Worm (Caenorhabditis elegans): ENCODE measurements around the gene cest-24.
A peak's percentile ranks its signal among the peaks of the same experiment; 100 is the strongest.

DNA sequence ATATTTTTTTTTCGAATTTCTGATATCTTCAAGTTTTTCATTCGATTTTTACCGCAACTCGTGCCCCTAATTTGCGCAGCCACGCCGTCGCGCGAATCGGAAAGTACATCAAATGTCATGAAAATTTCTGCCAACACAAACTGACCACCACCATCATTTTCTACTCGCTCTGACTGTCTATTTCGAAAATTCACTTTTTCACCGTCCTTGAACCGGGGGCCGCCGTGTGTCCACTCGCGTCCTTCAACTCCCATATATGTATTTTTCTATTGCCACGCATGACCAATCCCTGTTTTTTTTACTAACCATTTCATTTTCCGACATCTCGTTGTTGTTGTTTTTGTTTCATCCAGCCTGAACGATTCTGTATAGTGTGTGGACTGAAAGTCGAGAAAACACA lies 32.9 kb downstream of the cest-24 start:
- no peak for TF ChIP-seq mml-1 (tag; optimal IDR thresholded peaks at IDR 0.05)
- TF ChIP-seq snpc-4 (tag; optimal IDR thresholded peaks at IDR 0.05) = no peak
- no peak for TF ChIP-seq nhr-76 (tag; optimal IDR thresholded peaks at IDR 0.05)
- TF ChIP-seq fkh-10 (GFP tag; optimal IDR thresholded peaks at IDR 0.05) = no peak
- peak; percentile 62 for TF ChIP-seq nhr-25 (tag; optimal IDR thresholded peaks at IDR 0.05)
- no peak for TF ChIP-seq ama-1 (optimal IDR thresholded peaks at IDR 0.05)
- no peak for TF ChIP-seq nhr-12 (tag; optimal IDR thresholded peaks at IDR 0.05)
- no peak for TF ChIP-seq ZK546.5 (tag; optimal IDR thresholded peaks at IDR 0.05)
- TF ChIP-seq eor-1 (tag; optimal IDR thresholded peaks at IDR 0.05) = no peak
- TF ChIP-seq fos-1 (tag; optimal IDR thresholded peaks at IDR 0.05) = no peak
- TF ChIP-seq unc-62 (GFP tag; optimal IDR thresholded peaks at IDR 0.05) = no peak
